Worm (Caenorhabditis elegans): ENCODE data around the gene ttr-53.
A peak's percentile ranks its signal among the peaks of the same experiment; 100 is the strongest.

DNA sequence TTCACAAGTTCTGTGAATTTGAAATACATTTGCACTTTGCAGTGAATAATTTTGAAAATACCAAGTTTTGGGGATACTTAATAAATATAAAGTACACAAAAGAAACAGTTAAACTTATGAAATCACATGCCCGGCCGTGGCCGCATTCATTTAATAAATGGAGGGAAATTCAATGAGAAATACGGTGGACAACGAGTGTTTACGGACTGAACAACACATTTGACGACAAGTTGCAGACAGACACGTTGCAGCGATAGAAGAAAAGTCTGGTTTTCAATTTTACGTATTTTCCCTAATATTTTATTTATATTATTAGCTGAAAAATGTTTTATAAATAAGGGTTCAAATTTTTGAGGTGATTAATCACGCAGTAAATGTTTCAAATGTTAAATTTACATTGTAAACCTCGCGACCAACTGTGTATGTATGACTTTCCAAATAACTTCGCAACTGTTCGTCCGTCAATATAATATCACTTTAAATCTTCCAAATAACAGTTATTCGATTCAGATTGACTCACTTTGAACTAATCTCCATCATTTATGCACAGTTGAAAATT lies 6.3 kb upstream of the ttr-53 start, which contains the start of gene copg-1:
- TF ChIP-seq lin-39 (tag; optimal IDR thresholded peaks at IDR 0.05): no peak
- no peak for TF ChIP-seq ceh-16 (tag; optimal IDR thresholded peaks at IDR 0.05)
- TF ChIP-seq elt-1 (tag; optimal IDR thresholded peaks at IDR 0.05): no peak
- no peak for TF ChIP-seq elt-2 (tag; optimal IDR thresholded peaks at IDR 0.05)
- TF ChIP-seq nhr-12 (tag; optimal IDR thresholded peaks at IDR 0.05): no peak
- no peak for TF ChIP-seq egl-27 (tag; optimal IDR thresholded peaks at IDR 0.05)
- TF ChIP-seq snpc-4 (tag; optimal IDR thresholded peaks at IDR 0.05): peak; percentile 51
- no peak for TF ChIP-seq ama-1 (optimal IDR thresholded peaks at IDR 0.05)
